Worm (Caenorhabditis elegans) whole organism, midembryonic: ENCODE results near the gene col-165.
"Not testable (repeated sequence)": the region's sequence is repeated elsewhere in the genome, so short reads cannot be mapped to it uniquely, and the experiment has no call there.

ENCODE experiments used
- T22C8.4 ChIP-seq: fragments of 200-800 bp; sonication (Bioruptor generic); IDR thresholded peaks from 2 replicates; pipeline ENCODE4 v1.3.6; 2022; ENCODE audit warnings: missing genetic modification characterization, missing compliant biosample characterization
- cog-1 ChIP-seq: sonication (generic microtip); optimal IDR thresholded peaks from 2 replicates; lab custom pipeline; 2016; ENCODE audit warnings: missing genetic modification characterization, missing compliant biosample characterization
- flt-1 ChIP-seq: fragments of 200-800 bp; sonication (Bioruptor generic); IDR thresholded peaks from 2 replicates; pipeline ENCODE4 v1.3.6; 2022; ENCODE audit warnings: missing genetic modification characterization, missing compliant biosample characterization
- klf-2 ChIP-seq: fragments of 200-800 bp; sonication (Bioruptor generic); conservative IDR thresholded peaks from 2 replicates; pipeline ENCODE4 v1.3.6; 2022; ENCODE audit warnings: missing genetic modification reagents, missing genetic modification characterization, missing compliant biosample characterization
- med-1 ChIP-seq: sonication (generic microtip); optimal IDR thresholded peaks from 2 replicates; lab custom pipeline; 2017; ENCODE audit warnings: missing genetic modification characterization, mild to moderate bottlenecking, missing compliant biosample characterization, antibody characterized with exemption, missing genetic modification reagents; ENCODE audit not compliant: insufficient read depth
- ref-1 ChIP-seq: fragments of 200-800 bp; sonication (Bioruptor generic); conservative IDR thresholded peaks from 2 replicates; pipeline ENCODE4 v1.3.6; 2022; ENCODE audit warnings: missing genetic modification reagents, missing genetic modification characterization, missing compliant biosample characterization
- tab-1 ChIP-seq: fragments of 200-800 bp; sonication (Bioruptor generic); IDR thresholded peaks from 2 replicates; pipeline ENCODE4 v1.3.6; 2022; ENCODE audit warnings: missing genetic modification characterization, missing compliant biosample characterization
- ztf-23 ChIP-seq: fragments of 200-800 bp; sonication (Bioruptor generic); IDR thresholded peaks from 2 replicates; pipeline ENCODE4 v1.3.6; 2022; ENCODE audit warnings: missing genetic modification reagents, missing genetic modification characterization, missing compliant biosample characterization
- ztf-29 ChIP-seq: fragments of 200-800 bp; sonication (Bioruptor generic); IDR thresholded peaks from 2 replicates; pipeline ENCODE4 v1.3.6; 2022; ENCODE audit warnings: missing genetic modification reagents, missing genetic modification characterization, missing compliant biosample characterization

The col-165 gene

ce11 chrX:4339332-4339731, 14.1 kb upstream of the col-165 start, which contains the start of gene cst-1:
cst-1 (plus strand) TSS chrX:4339632.
- not testable (repeated sequence) for TF ChIP-seq ref-1, tab-1, ztf-23 (GFP tag; lab: Robert Waterston, UW)

ce11 chrX:4342730-4343129, 10.7 kb upstream of the col-165 start:
- TF ChIP-seq klf-2 (no peak), flt-1 (no peak), ztf-29 (no peak), ztf-23 (GFP tag; lab: Robert Waterston, UW) (no peak), med-1 (GFP tag; lab: Kevin White, UChicago) (no peak), ref-1 (GFP tag; lab: Robert Waterston, UW) (no peak), tab-1 (GFP tag; lab: Robert Waterston, UW) (no peak), cog-1 (tag; lab: Kevin White, UChicago) (no peak), T22C8.4 (GFP tag; lab: Robert Waterston, UW) (no peak)

ce11 chrX:4343915-4344314, 9.5 kb upstream of the col-165 start, which contains the start of gene F14H12.3:
F14H12.3 (plus strand) TSS chrX:4344215.
- TF ChIP-seq tab-1 (GFP tag; lab: Robert Waterston, UW) (no peak), ztf-29 (no peak), flt-1 (no peak), cog-1 (tag; lab: Kevin White, UChicago) (no peak)

- TF ChIP-seq tab-1 (GFP tag; lab: Robert Waterston, UW) (no peak), T22C8.4 (GFP tag; lab: Robert Waterston, UW) (no peak), ztf-29 (no peak), flt-1 (no peak), klf-2 (no peak)
Observed at ce11 chrX:4350198-4350597, 3.2 kb upstream of the col-165 start, which contains the start of gene F14H12.2. F14H12.2 (plus strand) TSS chrX:4350498.

- no peak for TF ChIP-seq ztf-23 (GFP tag; lab: Robert Waterston, UW)
- no peak for TF ChIP-seq med-1 (GFP tag; lab: Kevin White, UChicago)
- no peak for TF ChIP-seq ref-1 (GFP tag; lab: Robert Waterston, UW)
- TF ChIP-seq tab-1 (GFP tag; lab: Robert Waterston, UW): no peak
- no peak for TF ChIP-seq flt-1
- TF ChIP-seq klf-2: no peak
- TF ChIP-seq ztf-29: no peak
- TF ChIP-seq cog-1 (tag; lab: Kevin White, UChicago): no peak
Observed at ce11 chrX:4357467-4357866, 4.0 kb downstream of the col-165 start, which contains the start of gene F14H12.6. F14H12.6 (minus strand) TSS chrX:4357567.

ce11 chrX:4359030-4359429, 5.6 kb downstream of the col-165 start:
- TF ChIP-seq ztf-29: no peak
- no peak for TF ChIP-seq T22C8.4 (GFP tag; lab: Robert Waterston, UW)
- no peak for TF ChIP-seq tab-1 (GFP tag; lab: Robert Waterston, UW)
- no peak for TF ChIP-seq flt-1
- no peak for TF ChIP-seq klf-2
- TF ChIP-seq ztf-23 (GFP tag; lab: Robert Waterston, UW): no peak
- TF ChIP-seq cog-1 (tag; lab: Kevin White, UChicago): no peak
- no peak for TF ChIP-seq med-1 (GFP tag; lab: Kevin White, UChicago)
- no peak for TF ChIP-seq ref-1 (GFP tag; lab: Robert Waterston, UW)

- no peak for TF ChIP-seq ref-1 (GFP tag; lab: Robert Waterston, UW)
Observed at ce11 chrX:4362522-4362921, 9.1 kb downstream of the col-165 start, which contains the start of gene F14H12.7. F14H12.7 (minus strand) TSS chrX:4362622.

ce11 chrX:4363200-4363599, 9.8 kb downstream of the col-165 start, which contains the start of gene F14H12.17:
F14H12.17 (minus strand) TSS chrX:4363300.
- TF ChIP-seq tab-1 (GFP tag; lab: Robert Waterston, UW) (no peak), ztf-29 (no peak), med-1 (GFP tag; lab: Kevin White, UChicago) (no peak), T22C8.4 (GFP tag; lab: Robert Waterston, UW) (no peak), cog-1 (tag; lab: Kevin White, UChicago) (no peak), klf-2 (no peak), ref-1 (GFP tag; lab: Robert Waterston, UW) (no peak), flt-1 (no peak)

ce11 chrX:4364877-4365276, 11.5 kb downstream of the col-165 start, which contains the start of gene F14H12.8:
F14H12.8 (minus strand) TSS chrX:4364977.
- TF ChIP-seq ztf-29: no peak
- TF ChIP-seq ztf-23 (GFP tag; lab: Robert Waterston, UW): no peak
- no peak for TF ChIP-seq ref-1 (GFP tag; lab: Robert Waterston, UW)
- no peak for TF ChIP-seq tab-1 (GFP tag; lab: Robert Waterston, UW)
- TF ChIP-seq flt-1: no peak
- no peak for TF ChIP-seq cog-1 (tag; lab: Kevin White, UChicago)
- TF ChIP-seq med-1 (GFP tag; lab: Kevin White, UChicago): no peak
- TF ChIP-seq klf-2: no peak
- TF ChIP-seq T22C8.4 (GFP tag; lab: Robert Waterston, UW): no peak

- TF ChIP-seq T22C8.4 (GFP tag; lab: Robert Waterston, UW) (no peak), klf-2 (no peak), flt-1 (no peak), ref-1 (GFP tag; lab: Robert Waterston, UW) (no peak), med-1 (GFP tag; lab: Kevin White, UChicago) (no peak)
Observed at ce11 chrX:4366231-4366630, 12.8 kb downstream of the col-165 start, which contains the start of gene R160.3. R160.3 (minus strand) TSS chrX:4366331.

- TF ChIP-seq med-1 (GFP tag; lab: Kevin White, UChicago) (no peak), tab-1 (GFP tag; lab: Robert Waterston, UW) (no peak), ref-1 (GFP tag; lab: Robert Waterston, UW) (no peak), cog-1 (tag; lab: Kevin White, UChicago) (no peak), ztf-29 (no peak), flt-1 (no peak), T22C8.4 (GFP tag; lab: Robert Waterston, UW) (no peak), klf-2 (no peak), ztf-23 (GFP tag; lab: Robert Waterston, UW) (no peak)
Observed at ce11 chrX:4367414-4367813, 14.0 kb downstream of the col-165 start, which contains the start of gene R160.10. R160.10 (minus strand) TSS chrX:4367514.
